Worm (Caenorhabditis elegans) whole organism, early embryonic: ENCODE data around the gene pssy-1.

Experiments used
- B0310.2 ChIP-seq: sonication (generic microtip); optimal IDR thresholded peaks from 2 replicates; lab custom pipeline; 2016; ENCODE audit warnings: mild to moderate bottlenecking, missing genetic modification characterization, missing compliant biosample characterization
- F13C5.2 ChIP-seq: sonication (generic microtip); optimal IDR thresholded peaks from 2 replicates; lab custom pipeline; 2017; ENCODE audit warnings: mild to moderate bottlenecking, missing genetic modification characterization, inconsistent platforms, missing compliant biosample characterization
- aly-1 ChIP-seq: sonication (generic microtip); optimal IDR thresholded peaks from 2 replicates; lab custom pipeline; 2016; ENCODE audit warnings: missing genetic modification characterization, missing compliant biosample characterization
- ama-1 ChIP-seq: fragments of 150-350 bp; optimal IDR thresholded peaks from 2 replicates; lab custom pipeline; 2014
- ceh-13 ChIP-seq: fragments of 200-800 bp; sonication (Bioruptor generic); optimal IDR thresholded peaks from 2 replicates; lab custom pipeline; 2018; ENCODE audit warnings: mild to moderate bottlenecking, missing genetic modification characterization, missing compliant biosample characterization
- ceh-36 ChIP-seq: sonication (generic microtip); optimal IDR thresholded peaks from 2 replicates; lab custom pipeline; 2016; ENCODE audit warnings: missing genetic modification characterization, inconsistent platforms, missing compliant biosample characterization
- ets-7 ChIP-seq: sonication (generic microtip); optimal IDR thresholded peaks from 2 replicates; lab custom pipeline; 2016; ENCODE audit warnings: missing genotype, missing genetic modification characterization, missing compliant biosample characterization
- flt-1 ChIP-seq: fragments of 200-800 bp; sonication (Bioruptor generic); IDR thresholded peaks from 2 replicates; pipeline ENCODE4 v1.3.6; 2022; ENCODE audit warnings: missing genetic modification characterization, missing compliant biosample characterization
- scrt-1 ChIP-seq: fragments of 200-800 bp; sonication (Bioruptor generic); IDR thresholded peaks from 2 replicates; pipeline ENCODE4 v1.3.6; 2022; ENCODE audit warnings: missing genetic modification characterization, missing compliant biosample characterization
- sea-1 ChIP-seq: fragments of 200-800 bp; sonication (Bioruptor generic); conservative IDR thresholded peaks from 2 replicates; pipeline ENCODE4 v1.3.6; 2022; ENCODE audit warnings: missing genetic modification characterization, missing compliant biosample characterization
- tbx-11 ChIP-seq: fragments of 200-800 bp; sonication (Bioruptor generic); IDR thresholded peaks from 2 replicates; pipeline ENCODE4 v1.3.6; 2022; ENCODE audit warnings: missing genetic modification characterization, missing compliant biosample characterization
- tra-4 ChIP-seq: sonication (generic microtip); optimal IDR thresholded peaks from 2 replicates; lab custom pipeline; 2017; ENCODE audit warnings: missing genetic modification characterization, missing compliant biosample characterization

ce11 chrX:9993100-9993499 lies 27.7 kb downstream of the pssy-1 start:
- no peak for TF ChIP-seq ama-1
- no peak for TF ChIP-seq ets-7
- TF ChIP-seq flt-1 (GFP tag; lab: Robert Waterston, UW), result no peak
- TF ChIP-seq scrt-1 (GFP tag; lab: Robert Waterston, UW), result no peak
- TF ChIP-seq ceh-36 (tag; lab: Kevin White, UChicago), result no peak
- TF ChIP-seq sea-1 (GFP tag; lab: Robert Waterston, UW), result no peak
- no peak for TF ChIP-seq ceh-13 (GFP tag; lab: Kevin White, UChicago)
- TF ChIP-seq tra-4 (tag; lab: Kevin White, UChicago), result no peak
- TF ChIP-seq aly-1 (tag; lab: Kevin White, UChicago), result no peak
- no peak for TF ChIP-seq B0310.2 (tag; lab: Kevin White, UChicago)
- TF ChIP-seq F13C5.2 (tag; lab: Kevin White, UChicago), result no peak
- no peak for TF ChIP-seq tbx-11 (GFP tag; lab: Robert Waterston, UW)
